Fruit fly (Drosophila melanogaster): Measurements from ENCODE around the gene CG14259.

dm6 chr3R:27105439-27105838 is 11.1 kb downstream of the CG14259 start:
- no peak for TF ChIP-seq CTCF (optimal IDR thresholded peaks at IDR 0.05)
- no peak for TF ChIP-seq CG8478 (optimal IDR thresholded peaks at IDR 0.05)
